Worm (Caenorhabditis elegans) whole organism, early embryonic: ENCODE results near the gene tyr-2.

Experiments used
- B0310.2 ChIP-seq: sonication (generic microtip); optimal IDR thresholded peaks from 2 replicates; lab custom pipeline; 2016; ENCODE audit warnings: mild to moderate bottlenecking, missing genetic modification characterization, missing compliant biosample characterization
- F13C5.2 ChIP-seq: sonication (generic microtip); optimal IDR thresholded peaks from 2 replicates; lab custom pipeline; 2017; ENCODE audit warnings: mild to moderate bottlenecking, missing genetic modification characterization, inconsistent platforms, missing compliant biosample characterization
- aly-1 ChIP-seq: sonication (generic microtip); optimal IDR thresholded peaks from 2 replicates; lab custom pipeline; 2016; ENCODE audit warnings: missing genetic modification characterization, missing compliant biosample characterization
- ama-1 ChIP-seq: fragments of 150-350 bp; optimal IDR thresholded peaks from 2 replicates; lab custom pipeline; 2014
- ceh-13 ChIP-seq: fragments of 200-800 bp; sonication (Bioruptor generic); optimal IDR thresholded peaks from 2 replicates; lab custom pipeline; 2018; ENCODE audit warnings: mild to moderate bottlenecking, missing genetic modification characterization, missing compliant biosample characterization
- ceh-36 ChIP-seq: sonication (generic microtip); optimal IDR thresholded peaks from 2 replicates; lab custom pipeline; 2016; ENCODE audit warnings: missing genetic modification characterization, inconsistent platforms, missing compliant biosample characterization
- ets-7 ChIP-seq: sonication (generic microtip); optimal IDR thresholded peaks from 2 replicates; lab custom pipeline; 2016; ENCODE audit warnings: missing genotype, missing genetic modification characterization, missing compliant biosample characterization
- flt-1 ChIP-seq: fragments of 200-800 bp; sonication (Bioruptor generic); IDR thresholded peaks from 2 replicates; pipeline ENCODE4 v1.3.6; 2022; ENCODE audit warnings: missing genetic modification characterization, missing compliant biosample characterization
- hmbx-1 ChIP-seq: sonication (generic microtip); optimal IDR thresholded peaks from 2 replicates; lab custom pipeline; 2016; ENCODE audit warnings: mild to moderate bottlenecking, missing genetic modification characterization, missing compliant biosample characterization
- hmg-4 ChIP-seq: fragments of 200-800 bp; sonication (Bioruptor generic); optimal IDR thresholded peaks from 2 replicates; lab custom pipeline; 2018; ENCODE audit warnings: mild to moderate bottlenecking, missing genetic modification characterization, missing compliant biosample characterization
- hnd-1 ChIP-seq: sonication (generic microtip); optimal IDR thresholded peaks from 2 replicates; lab custom pipeline; 2016; ENCODE audit warnings: missing genetic modification characterization, missing compliant biosample characterization
- pes-1 ChIP-seq: fragments of 200-800 bp; sonication (Bioruptor generic); IDR thresholded peaks from 2 replicates; pipeline ENCODE4 v1.3.6; 2022; ENCODE audit warnings: missing genetic modification reagents, missing genetic modification characterization, missing compliant biosample characterization
- scrt-1 ChIP-seq: fragments of 200-800 bp; sonication (Bioruptor generic); IDR thresholded peaks from 2 replicates; pipeline ENCODE4 v1.3.6; 2022; ENCODE audit warnings: missing genetic modification characterization, missing compliant biosample characterization
- sea-1 ChIP-seq: fragments of 200-800 bp; sonication (Bioruptor generic); conservative IDR thresholded peaks from 2 replicates; pipeline ENCODE4 v1.3.6; 2022; ENCODE audit warnings: missing genetic modification characterization, missing compliant biosample characterization
- tbx-11 ChIP-seq: fragments of 200-800 bp; sonication (Bioruptor generic); IDR thresholded peaks from 2 replicates; pipeline ENCODE4 v1.3.6; 2022; ENCODE audit warnings: missing genetic modification characterization, missing compliant biosample characterization
- tbx-37 ChIP-seq: fragments of 200-800 bp; sonication (Bioruptor generic); conservative IDR thresholded peaks from 2 replicates; pipeline ENCODE4 v1.3.6; 2022; ENCODE audit warnings: missing genetic modification reagents, missing genetic modification characterization, missing compliant biosample characterization
- tra-4 ChIP-seq: sonication (generic microtip); optimal IDR thresholded peaks from 2 replicates; lab custom pipeline; 2017; ENCODE audit warnings: missing genetic modification characterization, missing compliant biosample characterization

The tyr-2 gene

ce11 chrIII:13761022-13761421 is 17.0 kb downstream of the tyr-2 start:
- TF ChIP-seq tbx-11 (GFP tag; lab: Robert Waterston, UW), result no peak
- no peak for TF ChIP-seq ceh-13 (GFP tag; lab: Kevin White, UChicago)
- no peak for TF ChIP-seq hmbx-1
- no peak for TF ChIP-seq ets-7

ce11 chrIII:13762046-13762445 is 18.0 kb downstream of the tyr-2 start, which contains the start of gene dbn-1:
TSS of gene dbn-1 (minus strand) at chrIII:13762069.
- no peak for TF ChIP-seq hmbx-1
- TF ChIP-seq ama-1 (lab: Kevin White, UChicago), result no peak
- no peak for TF ChIP-seq ets-7
- TF ChIP-seq sea-1, result no peak
- no peak for TF ChIP-seq F13C5.2 (tag; lab: Kevin White, UChicago)
- no peak for TF ChIP-seq tbx-37 (GFP tag; lab: Robert Waterston, UW)
- TF ChIP-seq aly-1, result no peak
- TF ChIP-seq ceh-36 (tag; lab: Kevin White, UChicago), result no peak
- no peak for TF ChIP-seq flt-1 (GFP tag; lab: Robert Waterston, UW)

ce11 chrIII:13763260-13764112 is 19.5 kb downstream of the tyr-2 start:
- no peak for TF ChIP-seq aly-1
- no peak for TF ChIP-seq hmbx-1
- no peak for TF ChIP-seq F13C5.2 (tag; lab: Kevin White, UChicago)
- TF ChIP-seq ceh-36 (tag; lab: Kevin White, UChicago), result no peak
- no peak for TF ChIP-seq hnd-1 (tag; lab: Kevin White, UChicago)
- no peak for TF ChIP-seq tra-4 (tag; lab: Kevin White, UChicago)
- no peak for TF ChIP-seq tbx-11 (GFP tag; lab: Robert Waterston, UW)

- TF ChIP-seq scrt-1 (GFP tag; lab: Robert Waterston, UW), result no peak
- no peak for TF ChIP-seq F13C5.2 (tag; lab: Kevin White, UChicago)
- no peak for TF ChIP-seq ceh-13 (GFP tag; lab: Kevin White, UChicago)
- TF ChIP-seq ceh-36 (tag; lab: Kevin White, UChicago), result no peak
- no peak for TF ChIP-seq pes-1
- TF ChIP-seq flt-1 (GFP tag; lab: Robert Waterston, UW), result no peak
- TF ChIP-seq tbx-11 (GFP tag; lab: Robert Waterston, UW), result no peak
- TF ChIP-seq hmbx-1, result no peak
- TF ChIP-seq sea-1, result no peak
- no peak for TF ChIP-seq ama-1 (lab: Kevin White, UChicago)
- TF ChIP-seq hnd-1 (tag; lab: Kevin White, UChicago), result no peak
- TF ChIP-seq B0310.2 (tag; lab: Kevin White, UChicago), result no peak
- no peak for TF ChIP-seq tra-4 (tag; lab: Kevin White, UChicago)
- TF ChIP-seq aly-1, result no peak
- no peak for TF ChIP-seq tbx-37 (GFP tag; lab: Robert Waterston, UW)
- TF ChIP-seq hmg-4 (GFP tag; lab: Kevin White, UChicago), result no peak
- no peak for TF ChIP-seq ets-7
Measured at ce11 chrIII:13765782-13766181, 21.8 kb downstream of the tyr-2 start.

- TF ChIP-seq tra-4 (tag; lab: Kevin White, UChicago), result no peak
- TF ChIP-seq hmbx-1, result no peak
Measured at ce11 chrIII:13766704-13767323, 22.8 kb downstream of the tyr-2 start.

- TF ChIP-seq ama-1 (lab: Kevin White, UChicago) (peak; percentile 44), sea-1 (no peak), hmbx-1 (no peak), pes-1 (0 out of 2 replicates have a peak, but pooled peaks have one; percentile 10)
Measured at ce11 chrIII:13768074-13768662, 24.1 kb downstream of the tyr-2 start, which contains the start of gene rml-1. TSS of gene rml-1 (minus strand) at chrIII:13768092.

- no peak for TF ChIP-seq ceh-13 (GFP tag; lab: Kevin White, UChicago)
- TF ChIP-seq hmbx-1, result no peak
- TF ChIP-seq tra-4 (tag; lab: Kevin White, UChicago), result no peak
- TF ChIP-seq tbx-37 (GFP tag; lab: Robert Waterston, UW), result no peak
- no peak for TF ChIP-seq sea-1
- no peak for TF ChIP-seq flt-1 (GFP tag; lab: Robert Waterston, UW)
Measured at ce11 chrIII:13770017-13770416, 26.0 kb downstream of the tyr-2 start.

ce11 chrIII:13771145-13771544 is 27.1 kb downstream of the tyr-2 start, which contains the start of the genes cyk-4 and pdr-1:
TSS of gene cyk-4 (minus strand) at chrIII:13771224.
TSS of gene pdr-1 (plus strand) at chrIII:13771513.
- TF ChIP-seq ceh-36 (tag; lab: Kevin White, UChicago), result no peak
- TF ChIP-seq tbx-11 (GFP tag; lab: Robert Waterston, UW), result no peak
- no peak for TF ChIP-seq hmg-4 (GFP tag; lab: Kevin White, UChicago)
- no peak for TF ChIP-seq flt-1 (GFP tag; lab: Robert Waterston, UW)
